Fruit fly (Drosophila melanogaster) whole organism, wandering third instar larva: ENCODE results near the gene CG33493.

ENCODE experiments used
- Abd-B ChIP-seq: fragments of >200 bp; optimal IDR thresholded peaks from 2 replicates; lab custom pipeline; 2017; ENCODE audit warnings: missing biosample characterization, missing genetic modification characterization
- CG32264 ChIP-seq: fragments of 200-800 bp; sonication (Bioruptor generic); optimal IDR thresholded peaks from 2 replicates; lab custom pipeline; 2016; ENCODE audit warnings: missing biosample characterization, missing genetic modification characterization
- CG9705 ChIP-seq: fragments of 200-800 bp; sonication (Bioruptor generic); optimal IDR thresholded peaks from 2 replicates; lab custom pipeline; 2018; ENCODE audit warnings: missing biosample characterization, mild to moderate bottlenecking, missing genetic modification characterization
- CrebA ChIP-seq: fragments of 200-800 bp; sonication (Bioruptor generic); optimal IDR thresholded peaks from 2 replicates; lab custom pipeline; 2016; ENCODE audit warnings: missing biosample characterization, mild to moderate bottlenecking, missing genetic modification characterization, borderline replicate concordance
- Dfd ChIP-seq: fragments of >200 bp; optimal IDR thresholded peaks from 2 replicates; lab custom pipeline; 2017; ENCODE audit warnings: missing biosample characterization, missing genetic modification characterization
- Dif ChIP-seq: fragments of 200-275, 200-300 bp; sonication (Bioruptor generic); optimal IDR thresholded peaks from 2 replicates; lab custom pipeline; 2018; ENCODE audit warnings: missing biosample characterization, missing genetic modification characterization; ENCODE audit not compliant: partially characterized antibody
- GATAd ChIP-seq: sonication (Bioruptor generic); optimal IDR thresholded peaks from 2 replicates; lab custom pipeline; 2016; ENCODE audit warnings: missing biosample characterization, missing genetic modification characterization
- HLH106 ChIP-seq: fragments of 200-800 bp; optimal IDR thresholded peaks from 3 replicates; lab custom pipeline; 2019; ENCODE audit warnings: missing biosample characterization, mild to moderate bottlenecking, missing genetic modification characterization, moderate library complexity
- Hnf4 ChIP-seq: fragments of 200-800 bp; sonication (Bioruptor generic); optimal IDR thresholded peaks from 2 replicates; lab custom pipeline; 2016; ENCODE audit warnings: missing biosample characterization, mild to moderate bottlenecking, missing genetic modification characterization
- Hr78 ChIP-seq: fragments of >200 bp; optimal IDR thresholded peaks from 2 replicates; lab custom pipeline; 2017; ENCODE audit warnings: missing biosample characterization, missing genetic modification characterization
- Hr83 ChIP-seq: fragments of 200-300 bp; sonication (Bioruptor generic); optimal IDR thresholded peaks from 2 replicates; lab custom pipeline; 2016; ENCODE audit warnings: missing biosample characterization, mild to moderate bottlenecking, missing genetic modification characterization, moderate library complexity; ENCODE audit not compliant: poor library complexity, severe bottlenecking
- Jra ChIP-seq: sonication (Bioruptor generic); optimal IDR thresholded peaks from 2 replicates; lab custom pipeline; 2016; ENCODE audit warnings: missing biosample characterization, missing genetic modification characterization
- Mio ChIP-seq: sonication (Bioruptor generic); optimal IDR thresholded peaks from 2 replicates; lab custom pipeline; 2016; ENCODE audit warnings: missing biosample characterization, missing genetic modification characterization
- Myc ChIP-seq: fragments of >200 bp; optimal IDR thresholded peaks from 2 replicates; lab custom pipeline; 2017
- N ChIP-seq: fragments of >200 bp; optimal IDR thresholded peaks from 2 replicates; lab custom pipeline; 2018; ENCODE audit warnings: missing biosample characterization, missing external identifiers, missing genetic modification characterization
- OdsH ChIP-seq: fragments of 200-800 bp; sonication (Bioruptor generic); optimal IDR thresholded peaks from 2 replicates; lab custom pipeline; 2016; ENCODE audit warnings: missing biosample characterization, mild to moderate bottlenecking, missing genetic modification characterization
- Rel ChIP-seq, 2 experiments: fragments of 200-800 bp; sonication (Bioruptor generic) in 1 of 2; optimal IDR thresholded peaks; 2 replicates in 1 of 2; 3 replicates in 1 of 2; lab custom pipeline; 2016 to 2019; ENCODE audit warnings: mild to moderate bottlenecking in 2 of 2, missing biosample characterization in 2 of 2, missing genetic modification characterization in 2 of 2, moderate library complexity in 1 of 2
- Sp1 ChIP-seq: fragments of 200-800 bp; sonication (Bioruptor generic); optimal IDR thresholded peaks from 3 replicates; lab custom pipeline; 2019; ENCODE audit warnings: missing biosample characterization, mild to moderate bottlenecking, missing genetic modification characterization, moderate library complexity
- Vsx2 ChIP-seq: fragments of 200-300, 225-300 bp; sonication (Bioruptor generic); optimal IDR thresholded peaks from 2 replicates; lab custom pipeline; 2018; ENCODE audit warnings: missing biosample characterization, missing genetic modification characterization; ENCODE audit not compliant: partially characterized antibody
- br ChIP-seq: fragments of 200-800 bp; sonication (Bioruptor generic); optimal IDR thresholded peaks from 2 replicates; lab custom pipeline; 2016; ENCODE audit warnings: missing biosample characterization, missing genetic modification characterization
- brk ChIP-seq: fragments of 200-800 bp; sonication (Bioruptor generic); optimal IDR thresholded peaks from 2 replicates; lab custom pipeline; 2016; ENCODE audit warnings: missing biosample characterization, mild to moderate bottlenecking, missing genetic modification characterization
- dl ChIP-seq, 2 experiments: fragments of 175-275, 200-275 bp in 1 of 2; fragments of 200-275 bp in 1 of 2; sonication (Bioruptor generic); optimal IDR thresholded peaks; lab custom pipeline; 2018; ENCODE audit warnings: mild to moderate bottlenecking in 2 of 2, missing biosample characterization in 2 of 2, missing genetic modification characterization in 2 of 2, moderate library complexity in 2 of 2; ENCODE audit not compliant: partially characterized antibody in 2 of 2, insufficient read depth in 1 of 2
- dmrt93B ChIP-seq: fragments of 200-800 bp; sonication (Bioruptor generic); optimal IDR thresholded peaks from 2 replicates; lab custom pipeline; 2018; ENCODE audit warnings: missing biosample characterization, mild to moderate bottlenecking, missing genetic modification characterization
- dsf ChIP-seq: sonication (Bioruptor generic); optimal IDR thresholded peaks from 2 replicates; lab custom pipeline; 2016; ENCODE audit warnings: missing biosample characterization, missing genetic modification characterization, borderline replicate concordance
- ey ChIP-seq: fragments of 200-800 bp; sonication (Bioruptor generic); optimal IDR thresholded peaks from 2 replicates; lab custom pipeline; 2016; ENCODE audit warnings: missing biosample characterization, missing genetic modification characterization
- foxo ChIP-seq, 2 experiments: fragments of 200-800 bp; sonication (Bioruptor generic); optimal IDR thresholded peaks; 2 replicates in 1 of 2; 3 replicates in 1 of 2; lab custom pipeline; 2016 to 2017; ENCODE audit warnings: missing biosample characterization in 2 of 2, missing genetic modification characterization in 2 of 2
- fru ChIP-seq: fragments of 200-800 bp; sonication (Bioruptor generic); optimal IDR thresholded peaks from 3 replicates; lab custom pipeline; 2016; ENCODE audit warnings: missing biosample characterization, mild to moderate bottlenecking, missing genetic modification characterization
- h ChIP-seq: fragments of 200-800 bp; sonication (Bioruptor generic); optimal IDR thresholded peaks from 3 replicates; lab custom pipeline; 2016; ENCODE audit warnings: missing biosample characterization, mild to moderate bottlenecking, missing genetic modification characterization
- jim ChIP-seq: fragments of 175-275, 200-325 bp; sonication (Bioruptor generic); optimal IDR thresholded peaks from 2 replicates; lab custom pipeline; 2016; ENCODE audit warnings: missing biosample characterization, mild to moderate bottlenecking, missing genetic modification characterization
- lola ChIP-seq: fragments of >200 bp; optimal IDR thresholded peaks from 2 replicates; lab custom pipeline; 2017; ENCODE audit warnings: missing biosample characterization, missing genetic modification characterization
- pan ChIP-seq: fragments of >200 bp; optimal IDR thresholded peaks from 2 replicates; lab custom pipeline; 2017
- psq ChIP-seq: fragments of 200-800 bp; sonication (Bioruptor generic); optimal IDR thresholded peaks from 3 replicates; lab custom pipeline; 2017; ENCODE audit warnings: missing biosample characterization, mild to moderate bottlenecking, missing genetic modification characterization, moderate library complexity
- rgr ChIP-seq: fragments of 200-800 bp; sonication (Bioruptor generic); optimal IDR thresholded peaks from 3 replicates; lab custom pipeline; 2016; ENCODE audit warnings: missing biosample characterization, mild to moderate bottlenecking, missing genetic modification characterization
- sage ChIP-seq: fragments of 200-800 bp; sonication (Bioruptor generic); optimal IDR thresholded peaks from 2 replicates; lab custom pipeline; 2016; ENCODE audit warnings: missing biosample characterization, mild to moderate bottlenecking, missing genetic modification characterization
- sv ChIP-seq: fragments of 200-800 bp; sonication (Bioruptor generic); optimal IDR thresholded peaks from 3 replicates; lab custom pipeline; 2016; ENCODE audit warnings: missing biosample characterization, missing genetic modification characterization
- tai ChIP-seq: sonication (Bioruptor generic); optimal IDR thresholded peaks from 2 replicates; lab custom pipeline; 2016; ENCODE audit warnings: missing biosample characterization, missing genetic modification characterization
- usp ChIP-seq: fragments of >200 bp; optimal IDR thresholded peaks from 2 replicates; lab custom pipeline; 2017; ENCODE audit warnings: missing biosample characterization, missing genetic modification characterization
- woc ChIP-seq: sonication (Bioruptor generic); optimal IDR thresholded peaks from 2 replicates; lab custom pipeline; 2016; ENCODE audit warnings: missing biosample characterization, mild to moderate bottlenecking, missing genetic modification characterization

Gene CG33493

dm6 chr3L:10738347-10739108 lies 45.6 kb upstream of the CG33493 start:
- TF ChIP-seq dl (GFP tag; optimal IDR thresholded peaks at IDR 0.05; lab: Kevin White, UChicago; ENCODE audit: insufficient read depth in 1 of 2, partially characterized antibody in 2 of 2) (peak in 1 of 2 experiments; percentile 3), jim (GFP tag; lab: Kevin White, UChicago) (peak; percentile 23), OdsH (GFP tag; lab: Kevin White, UChicago) (no peak), Mio (GFP tag; lab: Kevin White, UChicago) (no peak), usp (GFP tag; lab: Kevin White, UChicago) (no peak), GATAd (GFP tag; lab: Kevin White, UChicago) (no peak), Hnf4 (no peak), rgr (GFP tag; lab: Kevin White, UChicago) (peak; percentile 10), CG32264 (peak; percentile 20), br (peak; percentile 31), pan (no peak), Myc (lab: Kevin White, UChicago) (no peak), N (no peak), brk (GFP tag; lab: Kevin White, UChicago) (no peak), fru (GFP tag; lab: Kevin White, UChicago) (peak; percentile 45), Rel (GFP tag; optimal IDR thresholded peaks at IDR 0.05; lab: Kevin White, UChicago) (no peak), Rel (tag; optimal IDR thresholded peaks at IDR 0.05; lab: Kevin White, UChicago) (peak; percentile 45), lola (no peak), Abd-B (GFP tag; lab: Kevin White, UChicago) (no peak), sage (GFP tag; lab: Kevin White, UChicago) (no peak), HLH106 (peak; percentile 85), dsf (GFP tag; lab: Kevin White, UChicago) (no peak), sv (GFP tag; lab: Kevin White, UChicago) (no peak), foxo (GFP tag; optimal IDR thresholded peaks at IDR 0.05; lab: Kevin White, UChicago) (peak; percentile 51 to 60), Dfd (GFP tag; lab: Kevin White, UChicago) (no peak), Vsx2 (GFP tag; lab: Kevin White, UChicago) (no peak), Sp1 (peak; percentile 87), dmrt93B (GFP tag; lab: Kevin White, UChicago) (peak; percentile 82), ey (GFP tag; lab: Kevin White, UChicago) (no peak), tai (GFP tag; lab: Kevin White, UChicago) (peak; percentile 41), Hr78 (GFP tag; lab: Kevin White, UChicago) (no peak), h (GFP tag; lab: Kevin White, UChicago) (peak; percentile 28), psq (GFP tag; lab: Kevin White, UChicago) (peak; percentile 71), Jra (GFP tag; lab: Kevin White, UChicago) (no peak), woc (GFP tag; lab: Kevin White, UChicago) (peak; percentile 70)
- TF ChIP-seq, all 38 proteins: peak for 15

- TF ChIP-seq Myc (lab: Kevin White, UChicago) = no peak
- peak; percentile 72 for TF ChIP-seq Hnf4
- peak; percentile 72 for TF ChIP-seq CrebA (GFP tag; lab: Kevin White, UChicago)
- no peak for TF ChIP-seq CG32264
- no peak for TF ChIP-seq Dif (GFP tag; lab: Kevin White, UChicago)
- TF ChIP-seq sage (GFP tag; lab: Kevin White, UChicago) = no peak
- TF ChIP-seq br = no peak
- no peak for TF ChIP-seq jim (GFP tag; lab: Kevin White, UChicago)
- TF ChIP-seq foxo (GFP tag; optimal IDR thresholded peaks at IDR 0.05; lab: Kevin White, UChicago) = no peak
- TF ChIP-seq CG9705 (GFP tag; lab: Kevin White, UChicago) = no peak
- TF ChIP-seq Sp1 = peak; percentile 45
- TF ChIP-seq h (GFP tag; lab: Kevin White, UChicago) = peak; percentile 54
- peak; percentile 41 for TF ChIP-seq brk (GFP tag; lab: Kevin White, UChicago)
- peak; percentile 21 for TF ChIP-seq tai (GFP tag; lab: Kevin White, UChicago)
- TF ChIP-seq psq (GFP tag; lab: Kevin White, UChicago) = peak; percentile 83
- TF ChIP-seq rgr (GFP tag; lab: Kevin White, UChicago) = peak; percentile 41
- no peak for TF ChIP-seq Mio (GFP tag; lab: Kevin White, UChicago)
- no peak for TF ChIP-seq woc (GFP tag; lab: Kevin White, UChicago)
- TF ChIP-seq Vsx2 (GFP tag; lab: Kevin White, UChicago) = peak; percentile 80
- TF ChIP-seq Jra (GFP tag; lab: Kevin White, UChicago) = peak; percentile 45
- peak; percentile 45 to 64 for TF ChIP-seq dl (GFP tag; optimal IDR thresholded peaks at IDR 0.05; lab: Kevin White, UChicago; ENCODE audit: insufficient read depth in 1 of 2, partially characterized antibody in 2 of 2)
- no peak for TF ChIP-seq lola
- no peak for TF ChIP-seq ey (GFP tag; lab: Kevin White, UChicago)
- no peak for TF ChIP-seq Hr83
- no peak for TF ChIP-seq pan
- TF ChIP-seq dmrt93B (GFP tag; lab: Kevin White, UChicago) = no peak
- peak; percentile 15 for TF ChIP-seq OdsH (GFP tag; lab: Kevin White, UChicago)
- TF ChIP-seq sv (GFP tag; lab: Kevin White, UChicago) = no peak
- TF ChIP-seq Rel (GFP tag; optimal IDR thresholded peaks at IDR 0.05; lab: Kevin White, UChicago) = no peak
- peak; percentile 73 for TF ChIP-seq Rel (tag; optimal IDR thresholded peaks at IDR 0.05; lab: Kevin White, UChicago)
- no peak for TF ChIP-seq usp (GFP tag; lab: Kevin White, UChicago)
- TF ChIP-seq Abd-B (GFP tag; lab: Kevin White, UChicago) = no peak
- no peak for TF ChIP-seq GATAd (GFP tag; lab: Kevin White, UChicago)
- no peak for TF ChIP-seq Hr78 (GFP tag; lab: Kevin White, UChicago)
- TF ChIP-seq HLH106 = no peak
- peak; percentile 93 for TF ChIP-seq fru (GFP tag; lab: Kevin White, UChicago)
- no peak for TF ChIP-seq dsf (GFP tag; lab: Kevin White, UChicago)
- TF ChIP-seq N = peak; percentile 36
- no peak for TF ChIP-seq Dfd (GFP tag; lab: Kevin White, UChicago)
These were observed 44.2 kb upstream of the CG33493 start for dm6 chr3L:10737123-10737709.
